Worm (Caenorhabditis elegans) whole organism, L2 larva: ENCODE measurements around the gene lys-2.

Source experiments
- C34F6.9 ChIP-seq: fragments of 150-350 bp; optimal IDR thresholded peaks from 2 replicates; lab custom pipeline; 2014; ENCODE audit warnings: missing biosample characterization, missing genetic modification characterization
- F13H6.1 ChIP-seq: sonication (generic microtip); optimal IDR thresholded peaks from 2 replicates; lab custom pipeline; 2016; ENCODE audit warnings: missing genetic modification characterization, missing compliant biosample characterization
- R02D3.7 ChIP-seq: fragments of 150-350 bp; optimal IDR thresholded peaks from 2 replicates; lab custom pipeline; 2014; ENCODE audit warnings: missing biosample characterization, missing genetic modification characterization
- Y55F3AM.14 ChIP-seq: fragments of 200-800 bp; sonication (Bioruptor generic); optimal IDR thresholded peaks from 2 replicates; lab custom pipeline; 2018; ENCODE audit warnings: mild to moderate bottlenecking, missing genetic modification characterization, missing compliant biosample characterization
- ZK546.5 ChIP-seq: sonication (generic microtip); optimal IDR thresholded peaks from 2 replicates; lab custom pipeline; 2017; ENCODE audit warnings: missing biosample characterization, missing genetic modification characterization
- alr-1 ChIP-seq: fragments of 150-350 bp; optimal IDR thresholded peaks from 2 replicates; lab custom pipeline; 2014; ENCODE audit warnings: missing biosample characterization, missing genetic modification characterization
- aly-2 ChIP-seq: fragments of 150-350 bp; optimal IDR thresholded peaks from 2 replicates; lab custom pipeline; 2014; ENCODE audit warnings: missing biosample characterization, missing genetic modification characterization
- ama-1 ChIP-seq: fragments of 150-350 bp; optimal IDR thresholded peaks from 2 replicates; lab custom pipeline; 2018; ENCODE audit warnings: inconsistent platforms
- blmp-1 ChIP-seq: sonication (generic microtip); optimal IDR thresholded peaks from 2 replicates; lab custom pipeline; 2017; ENCODE audit warnings: missing genetic modification characterization, mild to moderate bottlenecking, missing compliant biosample characterization, antibody characterized with exemption, moderate library complexity; ENCODE audit not compliant: insufficient read depth
- ceh-16 ChIP-seq: fragments of 150-350 bp; optimal IDR thresholded peaks from 2 replicates; lab custom pipeline; 2014; ENCODE audit warnings: missing biosample characterization, missing genetic modification characterization
- ceh-82 ChIP-seq: fragments of 150-350 bp; optimal IDR thresholded peaks from 2 replicates; lab custom pipeline; 2014; ENCODE audit warnings: missing biosample characterization, missing genetic modification characterization
- crh-2 ChIP-seq: sonication (generic microtip); optimal IDR thresholded peaks from 2 replicates; lab custom pipeline; 2017; ENCODE audit warnings: missing biosample characterization, missing genetic modification characterization
- dmd-4 ChIP-seq: sonication (generic microtip); optimal IDR thresholded peaks from 2 replicates; lab custom pipeline; 2017; ENCODE audit warnings: missing biosample characterization, missing genetic modification characterization
- egl-27 ChIP-seq: sonication (generic microtip); optimal IDR thresholded peaks from 3 replicates; lab custom pipeline; 2017; ENCODE audit warnings: missing biosample characterization, missing genetic modification reagents, missing genetic modification characterization
- elt-1 ChIP-seq: fragments of 150-350 bp; optimal IDR thresholded peaks from 2 replicates; lab custom pipeline; 2014; ENCODE audit warnings: missing biosample characterization, missing genetic modification characterization
- elt-3 ChIP-seq: sonication (generic microtip); optimal IDR thresholded peaks from 2 replicates; lab custom pipeline; 2017; ENCODE audit warnings: missing biosample characterization, missing genetic modification characterization
- fos-1 ChIP-seq: fragments of 150-350 bp; optimal IDR thresholded peaks from 2 replicates; lab custom pipeline; 2014; ENCODE audit warnings: missing biosample characterization, missing genetic modification characterization
- gmeb-1 ChIP-seq: fragments of 150-350 bp; optimal IDR thresholded peaks from 2 replicates; lab custom pipeline; 2014; ENCODE audit warnings: missing biosample characterization, missing genetic modification characterization
- lin-11 ChIP-seq: fragments of 150-350 bp; sonication (generic microtip); optimal IDR thresholded peaks from 2 replicates; lab custom pipeline; 2014; ENCODE audit warnings: missing biosample characterization, missing genetic modification characterization, inconsistent platforms, mixed read lengths
- lin-13 ChIP-seq: fragments of 150-350 bp; optimal IDR thresholded peaks from 2 replicates; lab custom pipeline; 2014; ENCODE audit warnings: missing biosample characterization, missing genetic modification reagents, missing genetic modification characterization
- lin-39 ChIP-seq: fragments of 150-350 bp; optimal IDR thresholded peaks from 2 replicates; lab custom pipeline; 2014; ENCODE audit warnings: missing biosample characterization, missing genetic modification reagents, missing genetic modification characterization
- lsy-2 ChIP-seq, 2 experiments: fragments of 150-350 bp in 1 of 2; sonication (generic microtip) in 1 of 2; optimal IDR thresholded peaks; 2 replicates each; lab custom pipeline; 2014 to 2017; ENCODE audit warnings: missing biosample characterization in 2 of 2, missing genetic modification characterization in 2 of 2
- mab-5 ChIP-seq: fragments of 150-350 bp; optimal IDR thresholded peaks from 2 replicates; lab custom pipeline; 2014; ENCODE audit warnings: missing biosample characterization, missing genetic modification characterization
- mbf-1 ChIP-seq: sonication (generic microtip); optimal IDR thresholded peaks from 2 replicates; lab custom pipeline; 2017; ENCODE audit warnings: missing biosample characterization, missing genetic modification characterization
- mdl-1 ChIP-seq, 2 experiments: fragments of 150-350 bp in 1 of 2; sonication (generic microtip) in 1 of 2; optimal IDR thresholded peaks; 2 replicates each; lab custom pipeline; 2017; ENCODE audit warnings: missing biosample characterization in 2 of 2, missing genetic modification characterization in 2 of 2
- nhr-10 ChIP-seq: sonication (generic microtip); optimal IDR thresholded peaks from 2 replicates; lab custom pipeline; 2017; ENCODE audit warnings: missing biosample characterization, missing genetic modification characterization
- nhr-11 ChIP-seq: fragments of 150-350 bp; optimal IDR thresholded peaks from 2 replicates; lab custom pipeline; 2014; ENCODE audit warnings: missing biosample characterization, missing genetic modification characterization
- nhr-12 ChIP-seq: fragments of 150-350 bp; optimal IDR thresholded peaks from 2 replicates; lab custom pipeline; 2014; ENCODE audit warnings: missing biosample characterization, missing genetic modification characterization
- nhr-129 ChIP-seq: fragments of 150-350 bp; optimal IDR thresholded peaks from 2 replicates; lab custom pipeline; 2014; ENCODE audit warnings: missing biosample characterization, missing genetic modification characterization
- nhr-21 ChIP-seq: fragments of 150-350 bp; optimal IDR thresholded peaks from 2 replicates; lab custom pipeline; 2014; ENCODE audit warnings: missing biosample characterization, missing genetic modification characterization
- nhr-23 ChIP-seq: fragments of 150-350 bp; optimal IDR thresholded peaks from 2 replicates; lab custom pipeline; 2014; ENCODE audit warnings: missing biosample characterization, missing genetic modification reagents, missing genetic modification characterization
- nhr-237 ChIP-seq: fragments of 150-350 bp; optimal IDR thresholded peaks from 2 replicates; lab custom pipeline; 2014; ENCODE audit warnings: missing biosample characterization, missing genetic modification characterization
- nhr-25 ChIP-seq: fragments of 150-350 bp; sonication (generic microtip); optimal IDR thresholded peaks from 3 replicates; lab custom pipeline; 2014; ENCODE audit warnings: missing biosample characterization, missing genetic modification characterization
- nhr-6 ChIP-seq: fragments of 150-350 bp; optimal IDR thresholded peaks from 2 replicates; lab custom pipeline; 2014; ENCODE audit warnings: missing biosample characterization, missing genetic modification characterization
- nhr-77 ChIP-seq: fragments of 150-350 bp; optimal IDR thresholded peaks from 2 replicates; lab custom pipeline; 2014; ENCODE audit warnings: missing biosample characterization, missing genetic modification characterization
- peb-1 ChIP-seq: fragments of 150-350 bp; optimal IDR thresholded peaks from 2 replicates; lab custom pipeline; 2014; ENCODE audit warnings: missing biosample characterization, missing genetic modification characterization
- sem-4 ChIP-seq: fragments of 150-350 bp; optimal IDR thresholded peaks from 2 replicates; lab custom pipeline; 2014; ENCODE audit warnings: missing biosample characterization, missing genetic modification reagents, missing genetic modification characterization
- skn-1 ChIP-seq: sonication (generic microtip); optimal IDR thresholded peaks from 2 replicates; lab custom pipeline; 2017; ENCODE audit warnings: missing biosample characterization, missing genetic modification characterization
- sma-3 ChIP-seq: sonication (generic microtip); optimal IDR thresholded peaks from 2 replicates; lab custom pipeline; 2016; ENCODE audit warnings: missing genetic modification reagents, missing genetic modification characterization, missing compliant biosample characterization
- sma-9 ChIP-seq, 2 experiments: fragments of 150-350 bp in 1 of 2; sonication (generic microtip) in 1 of 2; optimal IDR thresholded peaks; 2 replicates each; lab custom pipeline; 2014 to 2016; ENCODE audit warnings: missing genetic modification characterization in 2 of 2, mild to moderate bottlenecking in 1 of 2, missing biosample characterization in 1 of 2, missing compliant biosample characterization in 1 of 2, missing genetic modification reagents in 1 of 2, moderate library complexity in 1 of 2
- snpc-4 ChIP-seq: fragments of 150-350 bp; optimal IDR thresholded peaks from 2 replicates; lab custom pipeline; 2014; ENCODE audit warnings: missing biosample characterization, missing genetic modification characterization
- unc-39 ChIP-seq: fragments of 150-350 bp; optimal IDR thresholded peaks from 2 replicates; lab custom pipeline; 2014; ENCODE audit warnings: missing biosample characterization, missing genetic modification characterization
- unc-55 ChIP-seq: fragments of 150-350 bp; sonication (generic microtip); optimal IDR thresholded peaks from 3 replicates; lab custom pipeline; 2014; ENCODE audit warnings: missing biosample characterization, missing genetic modification reagents, missing genetic modification characterization
- unc-62 ChIP-seq: fragments of 150-350 bp; optimal IDR thresholded peaks from 2 replicates; lab custom pipeline; 2014; ENCODE audit warnings: missing biosample characterization, missing genetic modification reagents, missing genetic modification characterization
- zag-1 ChIP-seq: fragments of 150-350 bp; optimal IDR thresholded peaks from 2 replicates; lab custom pipeline; 2014; ENCODE audit warnings: missing biosample characterization, missing genetic modification characterization
- ztf-1 ChIP-seq: fragments of 200-800 bp; sonication (Bioruptor generic); conservative IDR thresholded peaks from 2 replicates; pipeline ENCODE4 v1.3.6; 2022; ENCODE audit warnings: missing genetic modification characterization, missing compliant biosample characterization
- ztf-11 ChIP-seq: sonication (generic microtip); optimal IDR thresholded peaks from 2 replicates; lab custom pipeline; 2017; ENCODE audit warnings: missing biosample characterization, missing genetic modification characterization
- ztf-4 ChIP-seq: fragments of 150-350 bp; optimal IDR thresholded peaks from 2 replicates; lab custom pipeline; 2014; ENCODE audit warnings: missing biosample characterization, missing genetic modification characterization

The lys-2 gene

ce11 chrV:10256050-10256449 lies 25.2 kb downstream of the lys-2 start, which contains the start of gene nhr-232:
nhr-232 (plus strand) TSS chrV:10256170.
- TF ChIP-seq sma-9 (GFP tag; optimal IDR thresholded peaks at IDR 0.05; lab: Kevin White, UChicago), result peak; percentile 55
- no peak for TF ChIP-seq sma-9 (tag; optimal IDR thresholded peaks at IDR 0.05; lab: Kevin White, UChicago)
- TF ChIP-seq mab-5 (tag; lab: Kevin White, UChicago), result no peak
- peak; percentile 5 for TF ChIP-seq F13H6.1 (tag; lab: Kevin White, UChicago)
- TF ChIP-seq elt-3 (tag; lab: Kevin White, UChicago), result no peak
- TF ChIP-seq fos-1 (tag; lab: Kevin White, UChicago), result peak; percentile 80

DNA sequence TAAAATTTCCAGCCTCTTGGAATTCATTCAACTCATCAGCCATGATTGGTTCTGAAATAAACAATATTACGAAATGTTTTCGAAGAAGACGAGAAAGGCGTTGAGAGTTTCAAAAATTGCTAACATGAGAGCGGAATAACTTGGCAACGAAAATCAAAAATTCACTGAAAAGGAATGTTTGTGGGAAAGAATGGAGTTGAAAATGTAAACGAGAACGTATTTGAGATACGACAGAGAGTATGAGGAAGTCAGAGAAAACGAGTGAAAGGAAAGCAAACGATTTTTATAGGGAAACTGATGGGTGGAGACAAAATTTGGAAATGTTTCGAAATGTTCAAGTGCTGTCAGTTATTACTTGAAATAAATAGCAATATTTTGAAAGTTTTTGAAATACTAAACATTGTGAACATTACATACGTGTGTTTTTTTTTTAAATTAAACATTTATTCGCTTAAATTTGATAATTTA lies 26.2 kb downstream of the lys-2 start, which contains the start of gene rop-1:
rop-1 (minus strand) TSS at position 51 of the 468 bp plus-strand sequence.
- TF ChIP-seq lin-13 (no peak), gmeb-1 (peak; percentile 2), aly-2 (tag; lab: Kevin White, UChicago) (no peak), nhr-77 (tag; lab: Kevin White, UChicago) (no peak), F13H6.1 (tag; lab: Kevin White, UChicago) (no peak), ZK546.5 (tag; lab: Kevin White, UChicago) (no peak), blmp-1 (tag; lab: Kevin White, UChicago) (peak; percentile 53), elt-1 (tag; lab: Kevin White, UChicago) (no peak), sem-4 (tag; lab: Kevin White, UChicago) (no peak), nhr-11 (tag; lab: Kevin White, UChicago) (no peak), peb-1 (tag; lab: Kevin White, UChicago) (no peak), nhr-10 (tag; lab: Kevin White, UChicago) (no peak), zag-1 (tag; lab: Kevin White, UChicago) (no peak), lin-11 (tag; lab: Kevin White, UChicago) (no peak), egl-27 (tag; lab: Kevin White, UChicago) (no peak), lsy-2 (tag; optimal IDR thresholded peaks at IDR 0.05; lab: Kevin White, UChicago) (peak in 1 of 2 experiments; percentile 15), ztf-11 (tag; lab: Kevin White, UChicago) (no peak), snpc-4 (tag; lab: Kevin White, UChicago) (no peak), mab-5 (tag; lab: Kevin White, UChicago) (no peak), nhr-6 (no peak), sma-9 (GFP tag; optimal IDR thresholded peaks at IDR 0.05; lab: Kevin White, UChicago) (no peak), sma-9 (tag; optimal IDR thresholded peaks at IDR 0.05; lab: Kevin White, UChicago) (no peak), R02D3.7 (tag; lab: Kevin White, UChicago) (no peak), ceh-16 (tag; lab: Kevin White, UChicago) (no peak), sma-3 (GFP tag; lab: Kevin White, UChicago) (no peak), ama-1 (lab: Kevin White, UChicago) (peak; percentile 19), elt-3 (tag; lab: Kevin White, UChicago) (no peak), ztf-1 (GFP tag; lab: Robert Waterston, UW) (no peak), nhr-237 (tag; lab: Kevin White, UChicago) (no peak), alr-1 (tag; lab: Kevin White, UChicago) (no peak), skn-1 (no peak), ztf-4 (tag; lab: Kevin White, UChicago) (no peak), nhr-23 (tag; lab: Kevin White, UChicago) (no peak), crh-2 (tag; lab: Kevin White, UChicago) (no peak), mbf-1 (no peak), nhr-21 (tag; lab: Kevin White, UChicago) (no peak), unc-55 (peak; percentile 75), unc-62 (GFP tag; lab: Kevin White, UChicago) (no peak), mdl-1 (tag; optimal IDR thresholded peaks at IDR 0.05; lab: Kevin White, UChicago) (no peak), nhr-129 (tag; lab: Kevin White, UChicago) (peak; percentile 88), Y55F3AM.14 (no peak), C34F6.9 (peak; percentile 60), lin-39 (tag; lab: Kevin White, UChicago) (no peak), fos-1 (tag; lab: Kevin White, UChicago) (peak; percentile 48), ceh-82 (tag; lab: Kevin White, UChicago) (no peak), dmd-4 (tag; lab: Kevin White, UChicago) (no peak), nhr-25 (tag; lab: Kevin White, UChicago) (no peak), unc-39 (tag; lab: Kevin White, UChicago) (no peak), nhr-12 (tag; lab: Kevin White, UChicago) (no peak)
